Worm (Caenorhabditis elegans) whole organism, L1 larva: ENCODE results near the gene Y37A1A.2.

Experiments
- F16B12.6 ChIP-seq: fragments of 150-350 bp; optimal IDR thresholded peaks from 2 replicates; lab custom pipeline; 2014; ENCODE audit warnings: missing biosample characterization, missing genetic modification characterization
- alr-1 ChIP-seq: fragments of 200-800 bp; sonication (Bioruptor generic); optimal IDR thresholded peaks from 2 replicates; lab custom pipeline; 2018; ENCODE audit warnings: borderline replicate concordance, mild to moderate bottlenecking, missing genetic modification characterization, missing compliant biosample characterization
- ets-5 ChIP-seq: fragments of 200-800 bp; sonication (Bioruptor generic); IDR thresholded peaks from 2 replicates; pipeline ENCODE4 v1.3.6; 2022; ENCODE audit warnings: missing genetic modification characterization, missing compliant biosample characterization
- jun-1 ChIP-seq: fragments of 150-350 bp; optimal IDR thresholded peaks from 2 replicates; lab custom pipeline; 2014; ENCODE audit warnings: missing biosample characterization, missing genetic modification reagents, missing genetic modification characterization
- lin-13 ChIP-seq: fragments of 150-350 bp; optimal IDR thresholded peaks from 2 replicates; lab custom pipeline; 2014; ENCODE audit warnings: missing biosample characterization, missing genetic modification reagents, missing genetic modification characterization
- mep-1 ChIP-seq: fragments of 150-350 bp; optimal IDR thresholded peaks from 2 replicates; lab custom pipeline; 2014; ENCODE audit warnings: missing biosample characterization, missing genetic modification characterization
- nhr-237 ChIP-seq: fragments of 150-350 bp; optimal IDR thresholded peaks from 2 replicates; lab custom pipeline; 2014; ENCODE audit warnings: missing biosample characterization, missing genetic modification characterization
- nhr-28 ChIP-seq: fragments of 150-350 bp; optimal IDR thresholded peaks from 2 replicates; lab custom pipeline; 2014; ENCODE audit warnings: missing biosample characterization, missing genetic modification characterization
- nhr-47 ChIP-seq: sonication (generic microtip); optimal IDR thresholded peaks from 2 replicates; lab custom pipeline; 2016; ENCODE audit warnings: mild to moderate bottlenecking, missing genetic modification characterization, moderate library complexity, missing compliant biosample characterization
- nhr-85 ChIP-seq: sonication (generic microtip); peaks from one replicate; lab custom pipeline; 2016; ENCODE audit warnings: missing genetic modification characterization, inconsistent platforms, missing compliant biosample characterization
- pqm-1 ChIP-seq: sonication (generic microtip); optimal IDR thresholded peaks from 3 replicates; lab custom pipeline; 2017; ENCODE audit warnings: missing biosample characterization, missing genetic modification characterization
- rnt-1 ChIP-seq: sonication (generic microtip); optimal IDR thresholded peaks from 2 replicates; lab custom pipeline; 2016; ENCODE audit warnings: mild to moderate bottlenecking, missing genetic modification characterization, moderate library complexity, missing compliant biosample characterization
- skn-1 ChIP-seq: fragments of 150-350 bp; optimal IDR thresholded peaks from 2 replicates; lab custom pipeline; 2014; ENCODE audit warnings: missing biosample characterization, missing genetic modification characterization
- sox-4 ChIP-seq: sonication (generic microtip); optimal IDR thresholded peaks from 2 replicates; lab custom pipeline; 2016; ENCODE audit warnings: missing genetic modification characterization, missing compliant biosample characterization

- no peak for TF ChIP-seq mep-1
- TF ChIP-seq nhr-85 (tag; lab: Kevin White, UChicago) = no peak
- no peak for TF ChIP-seq nhr-237 (tag; lab: Kevin White, UChicago)
- TF ChIP-seq alr-1 (tag; lab: Kevin White, UChicago) = no peak
- TF ChIP-seq skn-1 (tag; lab: Kevin White, UChicago) = no peak
- TF ChIP-seq rnt-1 (tag; lab: Kevin White, UChicago) = no peak
- no peak for TF ChIP-seq nhr-28
- TF ChIP-seq pqm-1 (tag; lab: Kevin White, UChicago) = no peak
- TF ChIP-seq ets-5 (GFP tag; lab: Robert Waterston, UW) = no peak
- no peak for TF ChIP-seq nhr-47 (tag; lab: Kevin White, UChicago)
- no peak for TF ChIP-seq lin-13 (GFP tag; lab: Kevin White, UChicago)
- TF ChIP-seq F16B12.6 (tag; lab: Kevin White, UChicago) = no peak
- no peak for TF ChIP-seq sox-4 (tag; lab: Kevin White, UChicago)
- TF ChIP-seq jun-1 (tag; lab: Kevin White, UChicago) = no peak
These were observed 28.9 kb downstream of the Y37A1A.2 start for ce11 chrIV:13883922-13884321.
